Fruit fly (Drosophila melanogaster) S2 (cell line): Measurements from ENCODE around the gene CG32206.

Experiments used
- CG8478 ChIP-seq: fragments of >200 bp; optimal IDR thresholded peaks from 2 replicates; lab custom pipeline; 2018
- CTCF ChIP-seq, 2 experiments: fragments of >200 bp; optimal IDR thresholded peaks; 2 replicates each; lab custom pipeline; 2018

dm6 chr3L:19349530-19350161 lies 63.1 kb downstream of the CG32206 start:
- no peak for TF ChIP-seq CG8478
- no peak for TF ChIP-seq CTCF (optimal IDR thresholded peaks at IDR 0.05; lab: Kevin White, UChicago)
